Fruit fly (Drosophila melanogaster): ENCODE measurements around the gene CG10211.

dm6 chr2L:18482989-18483388 lies 34.3 kb upstream of the CG10211 start:
- TF ChIP-seq CG3919 (GFP tag; optimal IDR thresholded peaks at IDR 0.05) (no peak), CG11902 (GFP tag; optimal IDR thresholded peaks at IDR 0.05) (no peak), CG16779 (tag; optimal IDR thresholded peaks at IDR 0.05) (no peak), Hr39 (GFP tag; optimal IDR thresholded peaks at IDR 0.05) (no peak), CG1621 (tag; optimal IDR thresholded peaks at IDR 0.05) (no peak)

Measured in whole organism, prepupa.